Fruit fly (Drosophila melanogaster) Kc167 (cell line): Measurements from ENCODE around the gene Rfx.

ENCODE experiments used
- Myc ChIP-seq: fragments of >200 bp; optimal IDR thresholded peaks from 2 replicates; lab custom pipeline; 2017; ENCODE audit warnings: missing external identifiers
- Sin3A ChIP-seq: fragments of >200 bp; optimal IDR thresholded peaks from 2 replicates; lab custom pipeline; 2018; ENCODE audit warnings: missing external identifiers
- h ChIP-seq: fragments of >200 bp; optimal IDR thresholded peaks from 3 replicates; lab custom pipeline; 2018; ENCODE audit warnings: missing external identifiers
- insv ChIP-seq: fragments of >200 bp; optimal IDR thresholded peaks from 3 replicates; lab custom pipeline; 2018; ENCODE audit warnings: missing external identifiers
- psq ChIP-seq: fragments of >200 bp; optimal IDR thresholded peaks from 2 replicates; lab custom pipeline; 2017; ENCODE audit warnings: missing external identifiers
- ttk ChIP-seq: sonication (Bioruptor generic); optimal IDR thresholded peaks from 2 replicates; lab custom pipeline; 2017; ENCODE audit warnings: missing external identifiers

Gene Rfx

DNA sequence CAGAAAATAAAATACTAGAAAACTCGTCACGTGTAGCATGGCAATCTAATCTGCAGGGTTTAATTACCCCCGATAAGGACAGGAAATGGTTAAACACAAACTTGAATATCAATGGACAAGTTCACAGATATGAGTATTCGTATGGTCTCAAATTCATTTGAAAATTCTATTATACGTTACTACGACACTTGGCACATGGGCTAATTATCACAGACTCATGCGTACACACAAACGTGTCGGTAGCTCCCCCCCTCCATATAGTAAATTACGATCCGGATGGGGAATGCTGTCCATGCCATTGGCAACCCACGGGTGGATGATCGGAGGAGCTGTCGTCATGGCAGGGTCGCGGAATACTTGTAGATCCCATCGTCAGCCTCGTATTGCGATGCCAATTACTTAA, 16.5 kb upstream of the Rfx start:
- TF ChIP-seq h (lab: Kevin White, UChicago), result no peak
- no peak for TF ChIP-seq Myc
- no peak for TF ChIP-seq psq (lab: Kevin White, UChicago)
- no peak for TF ChIP-seq insv (lab: Kevin White, UChicago)
- TF ChIP-seq Sin3A (lab: Kevin White, UChicago), result no peak
- no peak for TF ChIP-seq ttk (lab: Kevin White, UChicago)

DNA sequence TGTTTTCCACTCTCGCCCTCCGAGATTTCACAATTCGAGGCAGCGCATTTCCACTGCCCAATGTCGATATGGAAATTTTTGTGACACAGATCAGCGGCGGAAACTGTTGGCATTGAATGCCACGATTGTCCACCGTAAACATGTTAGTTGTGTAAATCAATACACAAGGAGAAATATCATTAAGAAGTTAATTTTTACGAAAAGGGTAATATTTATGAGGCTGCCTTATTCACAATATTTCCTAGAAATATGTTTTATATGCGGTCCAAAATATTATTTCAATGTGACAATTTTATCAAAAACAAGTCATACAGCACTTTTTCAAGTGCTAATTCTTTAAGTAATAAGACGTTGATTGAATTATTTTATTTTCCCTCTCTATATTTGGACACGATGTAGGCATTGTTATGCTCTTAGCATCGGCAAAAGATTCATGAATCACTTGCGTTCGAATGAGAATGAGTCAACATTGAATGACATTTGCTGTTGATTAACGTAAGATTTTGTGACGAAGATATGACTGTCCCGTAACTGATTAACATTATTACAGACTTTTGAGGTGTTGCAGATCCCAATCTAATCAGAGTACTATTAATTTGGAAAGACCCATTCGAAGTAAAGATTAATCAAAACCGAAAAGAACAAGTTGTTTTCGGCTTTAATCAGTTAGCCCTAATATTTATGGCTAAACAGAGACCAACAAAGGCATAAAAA, 15.9 kb upstream of the Rfx start:
- TF ChIP-seq ttk (lab: Kevin White, UChicago), result no peak
- no peak for TF ChIP-seq Myc
- no peak for TF ChIP-seq insv (lab: Kevin White, UChicago)
- TF ChIP-seq psq (lab: Kevin White, UChicago), result no peak
- no peak for TF ChIP-seq h (lab: Kevin White, UChicago)
- no peak for TF ChIP-seq Sin3A (lab: Kevin White, UChicago)

DNA sequence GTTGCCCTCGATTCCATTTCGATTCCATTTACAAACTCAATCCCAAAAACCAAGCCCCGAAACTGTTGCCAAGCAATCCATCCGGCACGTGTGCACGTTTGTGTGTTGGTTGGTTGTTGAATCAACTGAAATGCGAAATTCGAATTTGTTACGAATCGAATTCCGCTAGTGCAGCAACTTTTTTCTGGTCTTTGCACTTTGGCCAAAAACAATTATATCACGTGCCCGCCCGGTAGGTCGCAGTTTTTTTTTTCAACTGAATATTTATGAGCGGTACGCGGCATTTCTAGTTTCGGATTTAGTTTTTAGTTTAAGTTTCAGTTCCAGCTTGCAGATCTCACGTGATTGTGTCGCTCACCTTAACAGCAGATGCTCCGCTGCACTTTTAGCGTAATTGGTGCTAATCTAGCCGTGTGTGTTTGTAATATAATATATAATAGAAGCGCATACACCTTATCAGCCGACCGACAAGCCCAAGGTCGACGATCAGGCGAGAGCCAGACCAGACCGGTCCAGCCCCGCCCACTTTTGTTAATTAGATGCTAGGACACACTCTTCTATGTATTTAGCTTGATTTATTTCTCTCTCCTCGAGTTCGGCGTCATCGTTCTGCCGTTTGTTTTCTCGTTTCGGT, 15.3 kb upstream of the Rfx start:
- no peak for TF ChIP-seq psq (lab: Kevin White, UChicago)
- TF ChIP-seq insv (lab: Kevin White, UChicago), result no peak
- TF ChIP-seq Sin3A (lab: Kevin White, UChicago), result no peak
- no peak for TF ChIP-seq ttk (lab: Kevin White, UChicago)
- TF ChIP-seq Myc, result no peak
- TF ChIP-seq h (lab: Kevin White, UChicago), result no peak

DNA sequence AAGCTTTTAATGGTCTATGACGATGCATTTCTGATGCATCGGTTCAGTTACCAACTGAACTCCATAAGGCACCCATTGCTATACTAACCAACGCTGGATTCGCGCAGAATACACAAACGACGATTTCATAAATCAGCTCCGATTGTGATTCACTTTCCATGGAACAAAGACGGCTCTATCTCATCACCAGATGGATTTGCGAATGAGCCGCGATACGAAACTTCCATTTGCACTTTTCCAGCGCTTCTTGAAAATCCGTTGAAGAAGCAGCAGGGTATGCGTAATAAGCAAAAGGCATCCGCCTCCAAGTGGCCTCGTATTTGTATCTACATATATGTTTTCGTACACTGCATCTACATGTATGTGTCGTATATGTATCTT, 14.7 kb upstream of the Rfx start:
- TF ChIP-seq psq (lab: Kevin White, UChicago), result no peak
- TF ChIP-seq Sin3A (lab: Kevin White, UChicago), result no peak
- TF ChIP-seq ttk (lab: Kevin White, UChicago), result no peak
- TF ChIP-seq Myc, result no peak
- no peak for TF ChIP-seq h (lab: Kevin White, UChicago)
- TF ChIP-seq insv (lab: Kevin White, UChicago), result no peak

DNA sequence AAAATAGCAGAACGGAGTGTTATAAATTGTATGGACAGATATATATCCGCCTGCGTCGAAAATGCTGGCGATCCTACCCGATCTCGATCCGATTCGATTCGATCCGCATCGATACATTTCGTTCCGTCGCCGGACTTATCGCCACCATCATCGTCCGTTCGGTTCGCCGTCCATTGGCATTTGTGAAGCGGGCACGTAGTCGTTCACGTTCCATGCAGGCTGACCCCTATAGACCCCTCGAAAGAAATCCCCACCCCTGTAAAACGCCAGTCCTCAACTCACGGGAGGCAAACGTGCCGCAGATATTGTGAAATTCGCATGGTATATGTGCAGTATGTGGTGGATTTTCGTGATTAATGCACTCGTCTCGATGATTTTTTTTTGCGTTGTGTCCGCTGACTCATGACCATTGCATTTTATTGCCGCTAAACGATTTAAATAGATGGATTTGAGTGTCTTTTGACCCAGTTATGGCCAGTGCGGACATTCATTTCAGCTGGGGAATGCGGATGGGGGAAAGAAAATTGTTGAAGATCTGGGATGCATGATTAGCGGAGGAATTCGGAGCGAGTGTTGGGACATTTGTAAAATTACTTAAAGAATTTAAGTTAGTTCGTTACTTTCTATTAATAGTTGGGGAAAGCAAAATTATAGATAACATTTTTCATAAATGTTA, 14.1 kb upstream of the Rfx start:
- TF ChIP-seq ttk (lab: Kevin White, UChicago) (no peak), Sin3A (lab: Kevin White, UChicago) (no peak), psq (lab: Kevin White, UChicago) (no peak), insv (lab: Kevin White, UChicago) (no peak), Myc (no peak), h (lab: Kevin White, UChicago) (no peak)

DNA sequence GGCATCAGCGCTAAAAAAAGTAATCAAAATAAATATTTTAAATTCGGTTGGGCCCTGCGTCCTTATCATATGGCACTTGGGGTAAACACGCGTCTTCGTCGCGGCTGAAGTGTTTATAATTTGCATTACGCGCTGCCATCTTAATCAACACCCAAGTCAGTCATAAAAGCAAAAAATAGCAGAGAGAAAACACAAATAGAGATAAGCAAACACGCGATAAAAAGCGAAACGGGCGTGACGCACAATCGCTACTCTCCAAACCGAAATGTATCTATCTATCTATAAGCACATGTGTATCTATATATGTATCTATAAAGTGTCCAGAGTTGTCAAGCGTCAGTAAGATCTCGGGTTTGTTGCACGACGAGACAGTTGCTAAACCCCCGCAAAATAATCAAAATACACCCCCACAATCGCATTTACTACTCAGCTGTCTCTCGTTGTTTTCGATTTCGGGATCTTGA, 13.1 kb upstream of the Rfx start:
- no peak for TF ChIP-seq Myc
- no peak for TF ChIP-seq h (lab: Kevin White, UChicago)
- TF ChIP-seq insv (lab: Kevin White, UChicago), result no peak
- no peak for TF ChIP-seq Sin3A (lab: Kevin White, UChicago)
- TF ChIP-seq psq (lab: Kevin White, UChicago), result no peak
- no peak for TF ChIP-seq ttk (lab: Kevin White, UChicago)

DNA sequence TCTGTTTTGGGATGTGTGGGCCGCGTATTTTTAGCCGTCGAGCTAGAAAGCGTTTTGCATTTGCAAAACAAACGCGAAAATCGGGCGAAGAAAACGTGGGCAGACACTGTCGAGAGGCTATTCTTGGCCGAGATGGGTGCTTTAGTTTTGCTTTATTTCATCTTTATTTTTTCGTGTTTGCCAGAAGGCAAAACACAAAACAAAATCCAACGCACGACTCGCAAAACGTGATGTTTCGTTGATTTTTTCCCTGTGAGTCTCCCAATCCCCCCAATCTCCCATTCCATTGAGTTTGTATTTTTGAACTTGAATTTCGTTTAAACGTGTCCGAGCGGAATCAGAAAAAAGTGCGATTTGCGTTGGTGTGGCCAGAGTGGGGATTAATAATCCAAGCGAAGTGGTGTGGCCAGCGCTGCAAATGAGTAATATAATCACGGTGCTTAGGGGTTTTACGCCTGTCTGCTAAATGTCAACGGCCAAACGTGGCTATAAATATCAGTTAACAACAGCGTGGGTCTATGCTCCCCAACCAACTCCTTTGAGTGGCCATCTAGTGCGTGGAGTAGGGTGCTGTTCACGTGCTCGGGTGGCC, 12.1 kb upstream of the Rfx start:
- TF ChIP-seq Sin3A (lab: Kevin White, UChicago) (no peak), h (lab: Kevin White, UChicago) (no peak), psq (lab: Kevin White, UChicago) (no peak), Myc (no peak), insv (lab: Kevin White, UChicago) (no peak), ttk (lab: Kevin White, UChicago) (no peak)

DNA sequence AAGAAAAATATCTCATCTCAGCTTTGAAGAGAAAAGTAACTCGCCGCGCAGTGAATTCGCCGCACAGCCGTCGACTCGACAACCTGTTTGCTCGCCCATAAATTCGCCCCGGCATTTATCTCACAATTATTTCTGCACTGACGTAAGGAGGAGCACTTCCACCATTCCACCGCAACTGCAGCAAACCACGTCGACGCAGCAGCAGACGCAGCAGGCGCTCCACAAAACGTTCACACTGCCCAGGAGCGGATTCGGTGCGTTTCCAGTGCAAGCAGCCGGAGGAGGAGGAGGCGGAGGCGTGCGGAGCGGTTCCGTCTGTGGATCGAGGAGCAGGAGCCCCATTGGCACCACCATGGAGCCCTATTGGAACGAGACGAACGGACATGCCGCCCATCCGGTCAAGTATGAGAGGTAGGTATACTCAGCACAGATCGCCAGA, 11.2 kb upstream of the Rfx start:
- TF ChIP-seq Sin3A (lab: Kevin White, UChicago), result no peak

DNA sequence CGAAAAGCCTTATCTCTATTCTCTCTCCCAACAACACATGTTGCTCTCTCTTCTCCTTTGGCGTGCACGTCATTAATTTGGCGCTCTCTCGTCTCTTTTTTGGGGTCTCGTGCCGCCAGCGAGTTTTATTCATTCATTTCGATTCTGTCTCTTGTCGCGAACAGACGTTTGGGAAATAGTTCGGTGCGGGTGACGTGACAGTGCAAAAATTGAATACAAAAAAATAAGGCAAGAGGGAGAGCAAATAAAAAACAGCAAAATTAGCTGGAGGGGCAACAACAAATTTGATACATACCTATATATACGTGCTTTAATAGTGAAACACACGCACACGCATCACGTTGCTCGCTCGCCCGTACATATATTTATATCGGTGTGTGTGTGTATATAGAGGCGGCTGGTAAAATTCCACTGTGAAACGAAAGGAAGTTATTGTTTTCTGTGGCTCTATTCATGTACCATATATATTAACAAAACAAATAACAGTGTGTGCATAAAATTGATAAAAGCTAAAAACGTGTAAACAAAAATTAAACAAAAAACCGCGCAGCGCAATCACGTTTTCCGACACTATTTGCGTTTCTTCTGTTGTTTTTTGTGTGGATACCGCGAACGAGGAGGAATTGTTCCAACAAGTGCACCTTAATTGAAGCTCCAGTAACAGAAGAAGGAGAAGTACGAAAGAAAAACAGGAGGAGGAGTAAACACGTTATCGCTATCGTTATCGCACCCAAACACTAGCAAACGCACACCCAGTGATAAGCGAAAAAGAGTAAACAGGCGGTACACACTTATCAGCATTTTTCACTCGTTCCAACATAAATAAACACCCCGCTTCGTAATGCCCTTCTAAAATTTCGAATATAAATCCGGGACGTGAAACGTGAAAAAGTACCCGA, 10.5 kb upstream of the Rfx start, which contains the start of gene cwo:
cwo (plus strand) TSS at position 131 of the 899 bp plus-strand sequence.
- TF ChIP-seq h (lab: Kevin White, UChicago), result no peak
- no peak for TF ChIP-seq insv (lab: Kevin White, UChicago)
- TF ChIP-seq ttk (lab: Kevin White, UChicago), result no peak
- TF ChIP-seq Myc, result no peak
- no peak for TF ChIP-seq Sin3A (lab: Kevin White, UChicago)
- no peak for TF ChIP-seq psq (lab: Kevin White, UChicago)

DNA sequence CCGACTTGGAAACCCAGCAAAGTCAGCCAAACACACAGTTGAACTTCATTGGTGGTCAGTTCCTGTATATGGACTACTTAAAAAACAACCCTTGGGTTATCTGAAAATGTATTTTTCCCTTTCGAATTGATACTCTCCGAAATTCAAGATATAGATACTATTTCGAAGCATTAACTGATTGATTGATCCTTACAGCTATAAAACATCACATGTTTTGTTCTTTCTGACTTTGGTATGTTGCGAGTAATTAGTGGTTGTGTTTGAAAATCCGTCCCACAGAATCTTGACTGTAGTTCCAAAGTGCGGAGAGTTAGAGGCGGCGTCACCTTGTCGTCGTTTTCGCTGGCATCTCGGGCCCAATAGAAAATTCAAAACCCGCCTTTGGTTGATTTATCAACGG, 2.2 kb upstream of the Rfx start:
- no peak for TF ChIP-seq Myc
- TF ChIP-seq psq (lab: Kevin White, UChicago), result no peak
- TF ChIP-seq insv (lab: Kevin White, UChicago), result no peak
- no peak for TF ChIP-seq ttk (lab: Kevin White, UChicago)
- no peak for TF ChIP-seq Sin3A (lab: Kevin White, UChicago)
- no peak for TF ChIP-seq h (lab: Kevin White, UChicago)
